Worm (Caenorhabditis elegans) whole organism, L2 larva: Measurements from ENCODE around the gene srbc-76.

Experiments used
- F13H6.1 ChIP-seq: sonication (generic microtip); optimal IDR thresholded peaks from 2 replicates; lab custom pipeline; 2016; ENCODE audit warnings: missing genetic modification characterization, missing compliant biosample characterization
- R02D3.7 ChIP-seq: fragments of 150-350 bp; optimal IDR thresholded peaks from 2 replicates; lab custom pipeline; 2014; ENCODE audit warnings: missing biosample characterization, missing genetic modification characterization
- Y55F3AM.14 ChIP-seq: fragments of 200-800 bp; sonication (Bioruptor generic); optimal IDR thresholded peaks from 2 replicates; lab custom pipeline; 2018; ENCODE audit warnings: mild to moderate bottlenecking, missing genetic modification characterization, missing compliant biosample characterization
- ZK546.5 ChIP-seq: sonication (generic microtip); optimal IDR thresholded peaks from 2 replicates; lab custom pipeline; 2017; ENCODE audit warnings: missing biosample characterization, missing genetic modification characterization
- alr-1 ChIP-seq: fragments of 150-350 bp; optimal IDR thresholded peaks from 2 replicates; lab custom pipeline; 2014; ENCODE audit warnings: missing biosample characterization, missing genetic modification characterization
- ama-1 ChIP-seq: fragments of 150-350 bp; optimal IDR thresholded peaks from 2 replicates; lab custom pipeline; 2018; ENCODE audit warnings: inconsistent platforms
- ceh-16 ChIP-seq: fragments of 150-350 bp; optimal IDR thresholded peaks from 2 replicates; lab custom pipeline; 2014; ENCODE audit warnings: missing biosample characterization, missing genetic modification characterization
- crh-2 ChIP-seq: sonication (generic microtip); optimal IDR thresholded peaks from 2 replicates; lab custom pipeline; 2017; ENCODE audit warnings: missing biosample characterization, missing genetic modification characterization
- dmd-4 ChIP-seq: sonication (generic microtip); optimal IDR thresholded peaks from 2 replicates; lab custom pipeline; 2017; ENCODE audit warnings: missing biosample characterization, missing genetic modification characterization
- elt-1 ChIP-seq: fragments of 150-350 bp; optimal IDR thresholded peaks from 2 replicates; lab custom pipeline; 2014; ENCODE audit warnings: missing biosample characterization, missing genetic modification characterization
- elt-3 ChIP-seq: sonication (generic microtip); optimal IDR thresholded peaks from 2 replicates; lab custom pipeline; 2017; ENCODE audit warnings: missing biosample characterization, missing genetic modification characterization
- fos-1 ChIP-seq: fragments of 150-350 bp; optimal IDR thresholded peaks from 2 replicates; lab custom pipeline; 2014; ENCODE audit warnings: missing biosample characterization, missing genetic modification characterization
- gmeb-1 ChIP-seq: fragments of 150-350 bp; optimal IDR thresholded peaks from 2 replicates; lab custom pipeline; 2014; ENCODE audit warnings: missing biosample characterization, missing genetic modification characterization
- lin-11 ChIP-seq: fragments of 150-350 bp; sonication (generic microtip); optimal IDR thresholded peaks from 2 replicates; lab custom pipeline; 2014; ENCODE audit warnings: missing biosample characterization, missing genetic modification characterization, inconsistent platforms, mixed read lengths
- lin-13 ChIP-seq: fragments of 150-350 bp; optimal IDR thresholded peaks from 2 replicates; lab custom pipeline; 2014; ENCODE audit warnings: missing biosample characterization, missing genetic modification reagents, missing genetic modification characterization
- mab-5 ChIP-seq: fragments of 150-350 bp; optimal IDR thresholded peaks from 2 replicates; lab custom pipeline; 2014; ENCODE audit warnings: missing biosample characterization, missing genetic modification characterization
- nhr-11 ChIP-seq: fragments of 150-350 bp; optimal IDR thresholded peaks from 2 replicates; lab custom pipeline; 2014; ENCODE audit warnings: missing biosample characterization, missing genetic modification characterization
- nhr-12 ChIP-seq: fragments of 150-350 bp; optimal IDR thresholded peaks from 2 replicates; lab custom pipeline; 2014; ENCODE audit warnings: missing biosample characterization, missing genetic modification characterization
- nhr-129 ChIP-seq: fragments of 150-350 bp; optimal IDR thresholded peaks from 2 replicates; lab custom pipeline; 2014; ENCODE audit warnings: missing biosample characterization, missing genetic modification characterization
- nhr-21 ChIP-seq: fragments of 150-350 bp; optimal IDR thresholded peaks from 2 replicates; lab custom pipeline; 2014; ENCODE audit warnings: missing biosample characterization, missing genetic modification characterization
- nhr-23 ChIP-seq: fragments of 150-350 bp; optimal IDR thresholded peaks from 2 replicates; lab custom pipeline; 2014; ENCODE audit warnings: missing biosample characterization, missing genetic modification reagents, missing genetic modification characterization
- nhr-237 ChIP-seq: fragments of 150-350 bp; optimal IDR thresholded peaks from 2 replicates; lab custom pipeline; 2014; ENCODE audit warnings: missing biosample characterization, missing genetic modification characterization
- nhr-6 ChIP-seq: fragments of 150-350 bp; optimal IDR thresholded peaks from 2 replicates; lab custom pipeline; 2014; ENCODE audit warnings: missing biosample characterization, missing genetic modification characterization
- sem-4 ChIP-seq: fragments of 150-350 bp; optimal IDR thresholded peaks from 2 replicates; lab custom pipeline; 2014; ENCODE audit warnings: missing biosample characterization, missing genetic modification reagents, missing genetic modification characterization
- skn-1 ChIP-seq: sonication (generic microtip); optimal IDR thresholded peaks from 2 replicates; lab custom pipeline; 2017; ENCODE audit warnings: missing biosample characterization, missing genetic modification characterization
- sma-3 ChIP-seq: sonication (generic microtip); optimal IDR thresholded peaks from 2 replicates; lab custom pipeline; 2016; ENCODE audit warnings: missing genetic modification reagents, missing genetic modification characterization, missing compliant biosample characterization
- sma-9 ChIP-seq, 2 experiments: fragments of 150-350 bp in 1 of 2; sonication (generic microtip) in 1 of 2; optimal IDR thresholded peaks; 2 replicates each; lab custom pipeline; 2014 to 2016; ENCODE audit warnings: missing genetic modification characterization in 2 of 2, mild to moderate bottlenecking in 1 of 2, missing biosample characterization in 1 of 2, missing compliant biosample characterization in 1 of 2, missing genetic modification reagents in 1 of 2, moderate library complexity in 1 of 2
- snpc-4 ChIP-seq: fragments of 150-350 bp; optimal IDR thresholded peaks from 2 replicates; lab custom pipeline; 2014; ENCODE audit warnings: missing biosample characterization, missing genetic modification characterization
- unc-62 ChIP-seq: fragments of 150-350 bp; optimal IDR thresholded peaks from 2 replicates; lab custom pipeline; 2014; ENCODE audit warnings: missing biosample characterization, missing genetic modification reagents, missing genetic modification characterization
- zag-1 ChIP-seq: fragments of 150-350 bp; optimal IDR thresholded peaks from 2 replicates; lab custom pipeline; 2014; ENCODE audit warnings: missing biosample characterization, missing genetic modification characterization
- ztf-4 ChIP-seq: fragments of 150-350 bp; optimal IDR thresholded peaks from 2 replicates; lab custom pipeline; 2014; ENCODE audit warnings: missing biosample characterization, missing genetic modification characterization

The srbc-76 gene

ce11 chrV:15223668-15224067 lies 28.5 kb upstream of the srbc-76 start, which contains the start of gene srw-24:
Gene srw-24 (plus strand): TSS chrV:15223968.
- TF ChIP-seq nhr-6 (tag; lab: Kevin White, UChicago) (no peak), elt-1 (tag; lab: Kevin White, UChicago) (no peak), lin-11 (tag; lab: Kevin White, UChicago) (no peak), nhr-12 (no peak), elt-3 (tag; lab: Kevin White, UChicago) (no peak), crh-2 (tag; lab: Kevin White, UChicago) (no peak), nhr-23 (tag; lab: Kevin White, UChicago) (no peak), skn-1 (tag; lab: Kevin White, UChicago) (no peak)

ce11 chrV:15225650-15226049 lies 26.5 kb upstream of the srbc-76 start, which contains the start of gene srw-14:
Gene srw-14 (plus strand): TSS chrV:15225950.
- TF ChIP-seq gmeb-1 (tag; lab: Kevin White, UChicago) (no peak), snpc-4 (tag; lab: Kevin White, UChicago) (no peak), Y55F3AM.14 (GFP tag; lab: Kevin White, UChicago) (no peak), ama-1 (lab: Kevin White, UChicago) (no peak), ZK546.5 (tag; lab: Kevin White, UChicago) (no peak), nhr-21 (tag; lab: Kevin White, UChicago) (no peak), nhr-11 (tag; lab: Kevin White, UChicago) (no peak), lin-13 (GFP tag; lab: Kevin White, UChicago) (no peak)
- TF ChIP-seq, all 48 proteins: peak for 0

ce11 chrV:15226206-15226605 lies 26.0 kb upstream of the srbc-76 start:
- TF ChIP-seq nhr-23 (tag; lab: Kevin White, UChicago) (no peak), dmd-4 (no peak), fos-1 (peak; percentile 74), zag-1 (tag; lab: Kevin White, UChicago) (no peak)

ce11 chrV:15230243-15230642 lies 21.9 kb upstream of the srbc-76 start, which contains the start of gene srw-15:
Gene srw-15 (plus strand): TSS chrV:15230543.
- no peak for TF ChIP-seq Y55F3AM.14 (GFP tag; lab: Kevin White, UChicago)
- TF ChIP-seq, all 48 proteins: peak for 0

- TF ChIP-seq R02D3.7, result no peak
- no peak for TF ChIP-seq mab-5 (tag; lab: Kevin White, UChicago)
- TF ChIP-seq sma-3 (GFP tag; lab: Kevin White, UChicago), result no peak
- TF ChIP-seq Y55F3AM.14 (GFP tag; lab: Kevin White, UChicago), result no peak
- TF ChIP-seq nhr-129 (tag; lab: Kevin White, UChicago), result no peak
- TF ChIP-seq lin-11 (tag; lab: Kevin White, UChicago), result no peak
- no peak for TF ChIP-seq ceh-16 (tag; lab: Kevin White, UChicago)
Measured at ce11 chrV:15232200-15232599, 20.0 kb upstream of the srbc-76 start, which contains the start of gene srw-13. Gene srw-13 (plus strand): TSS chrV:15232500.

ce11 chrV:15235661-15236060 lies 16.5 kb upstream of the srbc-76 start, which contains the start of gene nhr-164:
Gene nhr-164 (minus strand): TSS chrV:15235761.
- no peak for TF ChIP-seq sem-4 (tag; lab: Kevin White, UChicago)
- TF ChIP-seq nhr-6 (tag; lab: Kevin White, UChicago), result no peak
- no peak for TF ChIP-seq sma-9 (GFP tag; optimal IDR thresholded peaks at IDR 0.05; lab: Kevin White, UChicago)
- no peak for TF ChIP-seq sma-9 (tag; optimal IDR thresholded peaks at IDR 0.05; lab: Kevin White, UChicago)
- TF ChIP-seq nhr-12, result no peak
- TF ChIP-seq nhr-21 (tag; lab: Kevin White, UChicago), result no peak
- TF ChIP-seq elt-3 (tag; lab: Kevin White, UChicago), result no peak
- TF ChIP-seq ztf-4, result no peak
- no peak for TF ChIP-seq nhr-237 (tag; lab: Kevin White, UChicago)
- TF ChIP-seq F13H6.1, result no peak
- TF ChIP-seq snpc-4 (tag; lab: Kevin White, UChicago), result no peak
- TF ChIP-seq unc-62 (GFP tag; lab: Kevin White, UChicago), result no peak
- TF ChIP-seq alr-1 (tag; lab: Kevin White, UChicago), result no peak
- TF ChIP-seq crh-2 (tag; lab: Kevin White, UChicago), result no peak
